Worm (Caenorhabditis elegans) whole organism, late embryonic: Measurements from ENCODE around the gene Y24F12A.1.

Experiments
- C38D4.7 ChIP-seq: fragments of 200-800 bp; sonication (Bioruptor generic); optimal IDR thresholded peaks from 2 replicates; lab custom pipeline; 2018; ENCODE audit warnings: mild to moderate bottlenecking, missing genetic modification characterization, moderate library complexity, missing compliant biosample characterization
- F13H6.1 ChIP-seq: sonication (generic microtip); optimal IDR thresholded peaks from 2 replicates; lab custom pipeline; 2016; ENCODE audit warnings: missing genetic modification characterization, missing compliant biosample characterization
- K09A11.1 ChIP-seq: sonication (generic microtip); optimal IDR thresholded peaks from 2 replicates; lab custom pipeline; 2017; ENCODE audit warnings: antibody characterized with exemption, mild to moderate bottlenecking, missing genetic modification characterization, missing compliant biosample characterization; ENCODE audit not compliant: insufficient read depth
- Y22D7AL.16 ChIP-seq: sonication (generic microtip); optimal IDR thresholded peaks from 2 replicates; lab custom pipeline; 2016; ENCODE audit warnings: missing genetic modification characterization, missing compliant biosample characterization
- ceh-31 ChIP-seq: sonication (generic microtip); optimal IDR thresholded peaks from 2 replicates; lab custom pipeline; 2016; ENCODE audit warnings: missing genetic modification characterization, missing compliant biosample characterization
- dmd-4 ChIP-seq: sonication (generic microtip); optimal IDR thresholded peaks from 2 replicates; lab custom pipeline; 2016; ENCODE audit warnings: borderline replicate concordance, missing genetic modification characterization, missing compliant biosample characterization
- eyg-1 ChIP-seq: sonication (generic microtip); optimal IDR thresholded peaks from 2 replicates; lab custom pipeline; 2016; ENCODE audit warnings: missing genotype, missing genetic modification characterization, missing compliant biosample characterization
- gmeb-2 ChIP-seq: sonication (generic microtip); optimal IDR thresholded peaks from 2 replicates; lab custom pipeline; 2016; ENCODE audit warnings: missing genetic modification characterization, inconsistent platforms, missing compliant biosample characterization
- hlh-30 ChIP-seq: sonication (generic microtip); optimal IDR thresholded peaks from 2 replicates; lab custom pipeline; 2017; ENCODE audit warnings: antibody characterized with exemption, missing genetic modification characterization, missing compliant biosample characterization; ENCODE audit not compliant: insufficient read depth
- pag-3 ChIP-seq: sonication (generic microtip); optimal IDR thresholded peaks from 2 replicates; lab custom pipeline; 2016; ENCODE audit warnings: missing compliant biosample characterization, missing genetic modification characterization, borderline replicate concordance
- pqm-1 ChIP-seq: sonication (generic microtip); optimal IDR thresholded peaks from 2 replicates; lab custom pipeline; 2016; ENCODE audit warnings: missing genetic modification characterization, missing compliant biosample characterization
- pros-1 ChIP-seq: fragments of 150-350 bp; optimal IDR thresholded peaks from 2 replicates; lab custom pipeline; 2014; ENCODE audit warnings: missing biosample characterization, missing genetic modification reagents, missing genetic modification characterization
- unc-3 ChIP-seq, 2 experiments: fragments of 200-800 bp in 1 of 2; sonication (Bioruptor generic) in 1 of 2; sonication (generic microtip) in 1 of 2; conservative IDR thresholded peaks in 1 of 2; optimal IDR thresholded peaks in 1 of 2; 2 replicates each; pipeline versions ENCODE4 v1.3.6 to Lab custom; 2016 to 2022; ENCODE audit warnings: missing compliant biosample characterization in 2 of 2, missing genetic modification characterization in 2 of 2, missing genetic modification reagents in 1 of 2

DNA sequence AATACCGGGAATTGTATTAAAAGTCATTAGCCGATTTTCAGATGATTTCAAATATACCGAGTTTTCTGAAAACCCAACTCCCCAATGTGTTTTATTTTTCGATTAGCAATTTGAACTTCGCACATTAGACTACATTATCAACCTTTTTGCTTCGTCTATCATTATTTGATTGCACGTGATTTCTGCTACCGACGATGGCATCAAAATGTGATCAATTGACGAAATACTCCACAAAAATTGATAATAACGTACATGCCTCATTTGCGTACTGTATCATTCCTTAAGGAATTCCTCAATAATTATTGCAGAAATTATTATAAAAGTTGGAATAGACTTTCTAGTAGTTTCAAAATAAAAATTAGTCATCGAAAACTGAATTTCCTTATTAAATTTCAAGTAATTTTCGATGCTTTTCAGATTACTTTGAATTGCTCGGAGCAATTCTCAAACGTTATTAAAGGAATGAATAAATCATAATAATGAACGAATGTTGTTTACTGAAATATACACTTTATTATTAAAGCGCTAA, 18.8 kb downstream of the Y24F12A.1 start:
- TF ChIP-seq pqm-1 (tag; lab: Kevin White, UChicago) (no peak), K09A11.1 (tag; lab: Kevin White, UChicago) (no peak), unc-3 (GFP tag; conservative IDR thresholded peaks at IDR 0.05; lab: Robert Waterston, UW) (no peak), unc-3 (tag; optimal IDR thresholded peaks at IDR 0.05; lab: Kevin White, UChicago) (no peak), F13H6.1 (tag; lab: Kevin White, UChicago) (no peak), hlh-30 (no peak), C38D4.7 (GFP tag; lab: Kevin White, UChicago) (no peak), dmd-4 (no peak), gmeb-2 (tag; lab: Kevin White, UChicago) (no peak), pag-3 (tag; lab: Kevin White, UChicago) (no peak), ceh-31 (no peak), eyg-1 (tag; lab: Kevin White, UChicago) (no peak), Y22D7AL.16 (tag; lab: Kevin White, UChicago) (no peak), pros-1 (tag; lab: Kevin White, UChicago) (no peak)
